Fruit fly (Drosophila melanogaster): ENCODE data around the gene CG14711.
A peak's percentile ranks its signal among the peaks of the same experiment; 100 is the strongest.

Gene CG14711

dm6 chr3R:11581340-11582252 lies 41.5 kb upstream of the CG14711 start, which contains the start of gene wkd (continued):
- no peak for TF ChIP-seq Hr3 (GFP tag; optimal IDR thresholded peaks at IDR 0.05)
- no peak for TF ChIP-seq Elba2 (GFP tag; optimal IDR thresholded peaks at IDR 0.05)
- no peak for TF ChIP-seq CG7928 (GFP tag; optimal IDR thresholded peaks at IDR 0.05)
- TF ChIP-seq cato (GFP tag; optimal IDR thresholded peaks at IDR 0.05; ENCODE audit: borderline replicate concordance) = no peak
- TF ChIP-seq CG17361 (GFP tag; IDR thresholded peaks at IDR 0.05) = peak; percentile 25; the same call in 1 of the 3 replicates
- no peak for TF ChIP-seq shn (GFP tag; optimal IDR thresholded peaks at IDR 0.05)
- peak; percentile 95 for TF ChIP-seq CG6791 (GFP tag; IDR thresholded peaks at IDR 0.05; ENCODE audit: partially characterized antibody)
- no peak for TF ChIP-seq gt (GFP tag; IDR thresholded peaks at IDR 0.05)
- TF ChIP-seq sens (GFP tag) = no peak
- TF ChIP-seq CG7556 (GFP tag; optimal IDR thresholded peaks at IDR 0.05) = no peak
- peak; percentile 25 for TF ChIP-seq gfzf (GFP tag; optimal IDR thresholded peaks at IDR 0.05)
- no peak for TF ChIP-seq CG14050 (GFP tag; IDR thresholded peaks at IDR 0.05)
- TF ChIP-seq unc-4 (GFP tag; IDR thresholded peaks at IDR 0.05; ENCODE audit: partially characterized antibody) = peak; percentile 88
- no peak for TF ChIP-seq CG13296 (GFP tag; optimal IDR thresholded peaks at IDR 0.05)
- no peak for TF ChIP-seq NFAT (GFP tag; IDR thresholded peaks at IDR 0.05)
- TF ChIP-seq scrt (GFP tag; optimal IDR thresholded peaks at IDR 0.05) = no peak
- TF ChIP-seq Gug (GFP tag; IDR thresholded peaks at IDR 0.05) = no peak
- TF ChIP-seq fd64A (GFP tag; optimal IDR thresholded peaks at IDR 0.05) = no peak
- no peak for TF ChIP-seq Oaz (GFP tag; IDR thresholded peaks at IDR 0.05)
- no peak for TF ChIP-seq CG7786 (GFP tag; optimal IDR thresholded peaks at IDR 0.05)
- no peak for TF ChIP-seq Asciz (GFP tag; optimal IDR thresholded peaks at IDR 0.05)
- no peak for TF ChIP-seq Hsf (GFP tag; optimal IDR thresholded peaks at IDR 0.05)
- peak; percentile 1 for TF ChIP-seq HLH54F (GFP tag; optimal IDR thresholded peaks at IDR 0.05)
- TF ChIP-seq prd (optimal IDR thresholded peaks at IDR 0.05) = no peak
- TF ChIP-seq prd (GFP tag; IDR thresholded peaks at IDR 0.05) = no peak
- TF ChIP-seq cg (GFP tag; optimal IDR thresholded peaks at IDR 0.05) = peak; percentile 78
- TF ChIP-seq Xbp1 (GFP tag; optimal IDR thresholded peaks at IDR 0.05) = no peak
- TF ChIP-seq NC2β (GFP tag; optimal IDR thresholded peaks at IDR 0.05) = peak; percentile 58
- no peak for TF ChIP-seq Lpt (GFP tag; optimal IDR thresholded peaks at IDR 0.05)
- peak; percentile 50; the same call in 1 of the 2 replicates for TF ChIP-seq CG2129 (GFP tag; IDR thresholded peaks at IDR 0.05; ENCODE audit: partially characterized antibody)
- no peak for TF ChIP-seq CG3163 (GFP tag; optimal IDR thresholded peaks at IDR 0.05)
- TF ChIP-seq dati (GFP tag; IDR thresholded peaks at IDR 0.05) = no peak
- TF ChIP-seq Taf1 (GFP tag; IDR thresholded peaks at IDR 0.05) = no peak
- TF ChIP-seq Ssrp (tag; optimal IDR thresholded peaks at IDR 0.05) = no peak
- TF ChIP-seq Dll (GFP tag; IDR thresholded peaks at IDR 0.05; ENCODE audit: partially characterized antibody) = peak; percentile 87
- TF ChIP-seq odd (GFP tag; optimal IDR thresholded peaks at IDR 0.05) = no peak
- TF ChIP-seq CG43689 (GFP tag; IDR thresholded peaks at IDR 0.05) = no peak
- TF ChIP-seq CG16863 (GFP tag; optimal IDR thresholded peaks at IDR 0.05) = no peak
- no peak for TF ChIP-seq Sox102F (GFP tag; optimal IDR thresholded peaks at IDR 0.05)
- no peak for TF ChIP-seq CG1602 (GFP tag; optimal IDR thresholded peaks at IDR 0.05)
- TF ChIP-seq danr (GFP tag; IDR thresholded peaks at IDR 0.05) = no peak
- TF ChIP-seq vvl (GFP tag; IDR thresholded peaks at IDR 0.05) = peak; percentile 51; the same call in 1 of the 2 replicates
- no peak for TF ChIP-seq dmrt99B (tag; optimal IDR thresholded peaks at IDR 0.05)
- TF ChIP-seq MTF-1 (GFP tag; optimal IDR thresholded peaks at IDR 0.05; ENCODE audit: borderline replicate concordance) = no peak
- TF ChIP-seq HLH3B (GFP tag; IDR thresholded peaks at IDR 0.05) = no peak
- no peak for TF ChIP-seq CG17612 (GFP tag; IDR thresholded peaks at IDR 0.05)
- TF ChIP-seq trh (GFP tag; optimal IDR thresholded peaks at IDR 0.05) = no peak
- no peak for TF ChIP-seq CG10267 (tag; optimal IDR thresholded peaks at IDR 0.05)
- TF ChIP-seq bbx (GFP tag; IDR thresholded peaks at IDR 0.05; ENCODE audit: partially characterized antibody) = peak; percentile 87
- peak; percentile 70 for TF ChIP-seq trem (tag; optimal IDR thresholded peaks at IDR 0.05)

Measured in whole organism, embryonic.